Worm (Caenorhabditis elegans): ENCODE measurements around the gene scl-15.

DNA sequence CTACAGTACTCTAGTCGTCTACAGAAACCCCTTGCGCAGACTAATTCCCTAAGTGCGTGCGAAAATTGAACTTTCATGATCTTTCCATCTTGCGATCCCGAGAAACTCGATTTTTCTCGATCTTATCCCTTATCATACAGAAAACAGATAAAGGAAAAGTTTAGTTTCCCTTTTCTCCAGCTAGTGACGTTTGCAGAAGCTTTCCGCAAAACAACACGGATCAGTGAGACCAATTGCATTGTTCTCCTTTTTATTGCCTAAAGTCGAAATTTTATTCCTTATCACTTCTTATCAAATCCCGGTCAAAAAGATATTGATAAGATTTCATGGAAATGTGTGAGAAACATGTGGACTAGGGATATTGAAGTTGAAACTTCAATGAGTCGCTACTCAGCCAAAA lies 42.6 kb downstream of the scl-15 start:
- no peak for TF ChIP-seq ZK546.5 (tag; optimal IDR thresholded peaks at IDR 0.05)
- TF ChIP-seq elt-3 (tag; optimal IDR thresholded peaks at IDR 0.05): peak in 1 of 3 experiments; percentile 27
- no peak for TF ChIP-seq aly-2 (tag; optimal IDR thresholded peaks at IDR 0.05)
- no peak for TF ChIP-seq ama-1 (optimal IDR thresholded peaks at IDR 0.05)
- TF ChIP-seq tbx-2 (tag; optimal IDR thresholded peaks at IDR 0.05): no peak

Measured in whole organism, L3 larva.